Fruit fly (Drosophila melanogaster): ENCODE measurements around the gene CG10958.

The CG10958 gene

DNA sequence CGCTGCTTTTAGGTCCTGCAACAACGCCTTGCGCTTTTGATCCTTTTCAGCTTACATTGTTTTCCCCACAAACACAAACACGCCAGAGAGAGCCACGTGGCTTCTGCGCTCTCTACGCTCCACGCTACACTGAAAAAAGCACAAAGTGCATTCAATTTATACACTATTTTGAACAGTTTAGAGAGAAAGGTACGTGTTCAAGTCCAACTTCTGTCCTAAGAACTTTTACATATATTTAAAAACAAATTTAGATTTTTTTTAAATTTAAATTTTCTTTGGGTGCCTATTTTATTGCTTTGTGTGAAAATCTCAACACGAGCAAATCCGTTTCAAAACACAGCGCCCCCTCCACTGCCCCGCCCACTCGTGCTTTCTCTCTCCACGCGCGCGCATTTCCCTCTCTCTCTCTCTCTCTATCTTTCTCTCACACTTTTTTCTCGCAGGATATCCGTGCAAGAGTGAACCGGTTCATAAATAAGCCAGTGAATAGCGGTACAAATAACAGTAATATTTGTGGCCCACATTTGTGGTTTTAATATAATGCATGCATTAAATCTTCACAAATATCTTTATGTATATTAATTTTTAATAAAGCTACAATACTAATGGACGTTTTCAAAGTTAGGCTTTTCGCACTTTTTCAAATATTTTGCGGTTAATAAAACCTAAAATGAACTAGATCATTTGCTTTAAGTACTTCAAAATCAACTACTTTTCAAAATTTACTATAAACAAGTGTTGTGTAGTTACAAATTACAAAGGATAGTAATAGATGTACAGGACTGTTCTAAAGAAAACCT is 31.9 kb upstream of the CG10958 start (continued):
- peak; percentile 77 for TF ChIP-seq tin (GFP tag; optimal IDR thresholded peaks at IDR 0.05)
- TF ChIP-seq toy (GFP tag; IDR thresholded peaks at IDR 0.05) = peak; percentile 63; the same call in 1 of the 2 replicates
- TF ChIP-seq ro (GFP tag; IDR thresholded peaks at IDR 0.05) = 0 out of 2 replicates have a peak, but pooled peaks have one; percentile 41
- no peak for TF ChIP-seq kni (GFP tag; optimal IDR thresholded peaks at IDR 0.05)
- TF ChIP-seq trem (tag; optimal IDR thresholded peaks at IDR 0.05) = peak; percentile 50
- peak; percentile 76 for TF ChIP-seq Hsf (GFP tag; optimal IDR thresholded peaks at IDR 0.05)
- no peak for TF ChIP-seq TFAM (GFP tag; optimal IDR thresholded peaks at IDR 0.05)
- peak; percentile 87 for TF ChIP-seq Xbp1 (GFP tag; optimal IDR thresholded peaks at IDR 0.05)
- TF ChIP-seq ham (GFP tag; IDR thresholded peaks at IDR 0.05) = 0 out of 2 replicates have a peak, but pooled peaks have one; percentile 41
- TF ChIP-seq Chrac-16 (GFP tag; optimal IDR thresholded peaks at IDR 0.05) = peak; percentile 69
- TF ChIP-seq Sin3A (optimal IDR thresholded peaks at IDR 0.05) = no peak
- TF ChIP-seq dpn (GFP tag; optimal IDR thresholded peaks at IDR 0.05) = peak; percentile 57 to 75
- TF ChIP-seq H15 (GFP tag; IDR thresholded peaks at IDR 0.05) = peak; percentile 81; the same call in 2 of the 3 replicates
- TF ChIP-seq NfI (GFP tag; optimal IDR thresholded peaks at IDR 0.05) = peak; percentile 77
- peak; percentile 63 for TF ChIP-seq Adf1 (GFP tag; IDR thresholded peaks at IDR 0.05)
- no peak for TF ChIP-seq knrl (GFP tag; IDR thresholded peaks at IDR 0.05; ENCODE audit: partially characterized antibody)
- TF ChIP-seq tx (GFP tag; optimal IDR thresholded peaks at IDR 0.05) = peak; percentile 8
- peak; percentile 11 for TF ChIP-seq NC2α (GFP tag; optimal IDR thresholded peaks at IDR 0.05)
- peak; percentile 46 for TF ChIP-seq psq (GFP tag; optimal IDR thresholded peaks at IDR 0.05)
- TF ChIP-seq shn (GFP tag; optimal IDR thresholded peaks at IDR 0.05) = no peak
- TF ChIP-seq CG1024 (GFP tag; IDR thresholded peaks at IDR 0.05) = peak; percentile 62
- TF ChIP-seq Ptx1 (GFP tag; IDR thresholded peaks at IDR 0.05) = peak; percentile 89
- peak; percentile 72 for TF ChIP-seq CG9932 (GFP tag; IDR thresholded peaks at IDR 0.05)
- peak; percentile 12 for TF ChIP-seq kay (GFP tag; optimal IDR thresholded peaks at IDR 0.05)
- peak; percentile 72 for TF ChIP-seq gcm (GFP tag; optimal IDR thresholded peaks at IDR 0.05)
- peak; percentile 71 for TF ChIP-seq CG11560 (tag; IDR thresholded peaks at IDR 0.05)
- peak; percentile 27 for TF ChIP-seq Usf (GFP tag; optimal IDR thresholded peaks at IDR 0.05)
- TF ChIP-seq BEAF-32 (GFP tag; optimal IDR thresholded peaks at IDR 0.05) = no peak
- TF ChIP-seq CG2712 (tag; optimal IDR thresholded peaks at IDR 0.05) = peak; percentile 87
- no peak for TF ChIP-seq ftz-f1 (GFP tag; optimal IDR thresholded peaks at IDR 0.05)
- TF ChIP-seq CG12659 (GFP tag; optimal IDR thresholded peaks at IDR 0.05) = peak; percentile 87
- peak; percentile 60 to 61 for TF ChIP-seq Trl (optimal IDR thresholded peaks at IDR 0.05)
- peak; percentile 49 for TF ChIP-seq Trl (GFP tag; optimal IDR thresholded peaks at IDR 0.05)
- TF ChIP-seq CG8290 (GFP tag; optimal IDR thresholded peaks at IDR 0.05) = no peak
- peak in 1 of 2 experiments; percentile 53 for TF ChIP-seq CG8290 (tag; optimal IDR thresholded peaks at IDR 0.05)
- peak; percentile 42 for TF ChIP-seq kah (GFP tag; optimal IDR thresholded peaks at IDR 0.05)
- TF ChIP-seq Sry-δ (GFP tag; optimal IDR thresholded peaks at IDR 0.05) = no peak
- peak; percentile 66 for TF ChIP-seq CG17829 (tag; optimal IDR thresholded peaks at IDR 0.05)
- peak; percentile 88 for TF ChIP-seq CG17328 (GFP tag; IDR thresholded peaks at IDR 0.05)
- TF ChIP-seq ken (GFP tag; IDR thresholded peaks at IDR 0.05) = peak; percentile 90
- TF ChIP-seq unc-4 (GFP tag; IDR thresholded peaks at IDR 0.05; ENCODE audit: partially characterized antibody) = no peak
- TF ChIP-seq Fer1 (GFP tag; optimal IDR thresholded peaks at IDR 0.05) = peak; percentile 92
- TF ChIP-seq CG11504 (tag; optimal IDR thresholded peaks at IDR 0.05) = peak; percentile 80
- TF ChIP-seq ssp (GFP tag; IDR thresholded peaks at IDR 0.05) = peak; percentile 58
- TF ChIP-seq gfzf (GFP tag; optimal IDR thresholded peaks at IDR 0.05) = no peak
- no peak for TF ChIP-seq en (GFP tag; optimal IDR thresholded peaks at IDR 0.05)
- no peak for TF ChIP-seq h (optimal IDR thresholded peaks at IDR 0.05)
- TF ChIP-seq CG10462 (GFP tag; optimal IDR thresholded peaks at IDR 0.05) = peak; percentile 39
- TF ChIP-seq tna (GFP tag; IDR thresholded peaks at IDR 0.05; ENCODE audit: partially characterized antibody) = no peak
- peak; percentile 33 for TF ChIP-seq crc (GFP tag; optimal IDR thresholded peaks at IDR 0.05)
- TF ChIP-seq CG33213 (GFP tag; optimal IDR thresholded peaks at IDR 0.05) = no peak

Data from whole organism, embryonic.